Worm (Caenorhabditis elegans) whole organism, young adult: Measurements from ENCODE around the gene F58B3.6.

Experiments used
- B0035.1 ChIP-seq: sonication (generic microtip); optimal IDR thresholded peaks from 2 replicates; lab custom pipeline; 2016; ENCODE audit warnings: missing genetic modification characterization, mild to moderate bottlenecking, missing compliant biosample characterization, missing genotype, missing genetic modification reagents
- D2030.7 ChIP-seq: fragments of 200-800 bp; sonication (Bioruptor generic); IDR thresholded peaks from 2 replicates; pipeline ENCODE4 v1.3.6; 2022; ENCODE audit warnings: missing genetic modification reagents, missing genetic modification characterization, missing compliant biosample characterization
- F23B12.7 ChIP-seq: sonication (generic microtip); optimal IDR thresholded peaks from 2 replicates; lab custom pipeline; 2017; ENCODE audit warnings: missing genetic modification characterization, mild to moderate bottlenecking, missing compliant biosample characterization, antibody characterized with exemption, moderate library complexity; ENCODE audit not compliant: insufficient read depth
- F33H1.4 ChIP-seq: fragments of 200-800 bp; sonication (Bioruptor generic); IDR thresholded peaks from 2 replicates; pipeline ENCODE4 v1.3.6; 2022; ENCODE audit warnings: missing genetic modification reagents, missing genetic modification characterization, missing compliant biosample characterization
- F49E8.2 ChIP-seq: sonication (generic microtip); optimal IDR thresholded peaks from 3 replicates; lab custom pipeline; 2017; ENCODE audit warnings: missing genetic modification characterization, mild to moderate bottlenecking, missing compliant biosample characterization, antibody characterized with exemption, moderate library complexity; ENCODE audit not compliant: insufficient read depth
- F55B11.4 ChIP-seq: sonication (generic microtip); optimal IDR thresholded peaks from 2 replicates; lab custom pipeline; 2016; ENCODE audit warnings: missing compliant biosample characterization, missing genetic modification characterization, borderline replicate concordance; ENCODE audit not compliant: insufficient read depth
- K11D2.4 ChIP-seq: fragments of 200-800 bp; sonication (Bioruptor generic); IDR thresholded peaks from 2 replicates; pipeline ENCODE4 v1.3.6; 2022; ENCODE audit warnings: missing genetic modification reagents, missing genetic modification characterization, missing compliant biosample characterization
- K12H6.12 ChIP-seq: fragments of 200-800 bp; sonication (Bioruptor generic); optimal IDR thresholded peaks from 2 replicates; lab custom pipeline; 2018; ENCODE audit warnings: mild to moderate bottlenecking, missing genetic modification characterization, missing compliant biosample characterization
- Y53G8AR.9 ChIP-seq: fragments of 200-800 bp; sonication (Bioruptor generic); conservative IDR thresholded peaks from 2 replicates; pipeline ENCODE4 v1.3.6; 2022; ENCODE audit warnings: missing genetic modification reagents, missing genetic modification characterization, missing compliant biosample characterization
- ZK185.1 ChIP-seq: sonication (generic microtip); optimal IDR thresholded peaks from 2 replicates; lab custom pipeline; 2016; ENCODE audit warnings: mild to moderate bottlenecking, missing genetic modification characterization, missing compliant biosample characterization; ENCODE audit not compliant: poor library complexity, severe bottlenecking
- ama-1 ChIP-seq, 3 experiments: fragments of 150-350 bp in 1 of 3; sonication (generic microtip) in 2 of 3; optimal IDR thresholded peaks; 2 replicates each; lab custom pipeline; 2014 to 2018; ENCODE audit warnings: missing biosample characterization in 2 of 3, missing genetic modification characterization in 2 of 3, missing genetic modification reagents in 2 of 3
- attf-5 ChIP-seq: fragments of 200-800 bp; sonication (Bioruptor generic); optimal IDR thresholded peaks from 2 replicates; lab custom pipeline; 2018; ENCODE audit warnings: mild to moderate bottlenecking, missing genetic modification characterization, missing compliant biosample characterization
- bed-1 ChIP-seq: fragments of 200-800 bp; sonication (Bioruptor generic); IDR thresholded peaks from 2 replicates; pipeline ENCODE4 v1.3.6; 2022; ENCODE audit warnings: missing genetic modification reagents, missing genetic modification characterization, missing compliant biosample characterization
- cebp-1 ChIP-seq, 2 experiments: fragments of 200-800 bp in 1 of 2; sonication (Bioruptor generic) in 1 of 2; sonication (generic microtip) in 1 of 2; IDR thresholded peaks in 1 of 2; optimal IDR thresholded peaks in 1 of 2; 2 replicates each; pipeline versions ENCODE4 v1.3.6 to Lab custom; 2017 to 2022; ENCODE audit warnings: missing compliant biosample characterization in 2 of 2, missing genetic modification characterization in 2 of 2, mild to moderate bottlenecking in 1 of 2, missing genetic modification reagents in 1 of 2, moderate library complexity in 1 of 2
- ceh-27 ChIP-seq: fragments of 200-800 bp; sonication (Bioruptor generic); optimal IDR thresholded peaks from 2 replicates; lab custom pipeline; 2018; ENCODE audit warnings: mild to moderate bottlenecking, missing genetic modification characterization, moderate library complexity, missing compliant biosample characterization
- chd-7 ChIP-seq: sonication (generic microtip); optimal IDR thresholded peaks from 2 replicates; lab custom pipeline; 2016; ENCODE audit warnings: mild to moderate bottlenecking, missing genetic modification characterization, moderate library complexity, missing compliant biosample characterization
- dox-1 ChIP-seq: fragments of 200-800 bp; sonication (Bioruptor generic); IDR thresholded peaks from 2 replicates; pipeline ENCODE4 v1.3.6; 2022; ENCODE audit warnings: missing genetic modification reagents, missing genetic modification characterization, missing compliant biosample characterization
- efl-1 ChIP-seq: fragments of 150-350 bp; optimal IDR thresholded peaks from 2 replicates; lab custom pipeline; 2014; ENCODE audit warnings: missing biosample characterization, missing genetic modification reagents, missing genetic modification characterization
- gei-17 ChIP-seq: fragments of 200-800 bp; sonication (Bioruptor generic); optimal IDR thresholded peaks from 2 replicates; lab custom pipeline; 2018; ENCODE audit warnings: mild to moderate bottlenecking, missing genetic modification characterization, missing compliant biosample characterization
- hmg-1.2 ChIP-seq: fragments of 200-800 bp; sonication (Bioruptor generic); IDR thresholded peaks from 2 replicates; pipeline ENCODE4 v1.3.6; 2022; ENCODE audit warnings: missing genetic modification reagents, missing genetic modification characterization, missing compliant biosample characterization
- hmg-20 ChIP-seq: fragments of 200-800 bp; sonication (Bioruptor generic); IDR thresholded peaks from 2 replicates; pipeline ENCODE4 v1.3.6; 2022; ENCODE audit warnings: missing genetic modification reagents, missing genetic modification characterization, missing compliant biosample characterization
- let-607 ChIP-seq, 2 experiments: fragments of 200-800 bp in 1 of 2; sonication (Bioruptor generic) in 1 of 2; sonication (generic microtip) in 1 of 2; optimal IDR thresholded peaks; 2 replicates each; lab custom pipeline; 2016 to 2018; ENCODE audit warnings: mild to moderate bottlenecking in 2 of 2, missing compliant biosample characterization in 2 of 2, missing genetic modification characterization in 2 of 2, moderate library complexity in 2 of 2, missing genotype in 1 of 2
- lin-26 ChIP-seq: fragments of 200-800 bp; sonication (Bioruptor generic); IDR thresholded peaks from 2 replicates; pipeline ENCODE4 v1.3.6; 2022; ENCODE audit warnings: missing genetic modification reagents, missing genetic modification characterization, missing compliant biosample characterization
- lin-35 ChIP-seq, 3 experiments: fragments of 150-350 bp in 2 of 3; sonication (generic microtip) in 1 of 3; optimal IDR thresholded peaks; 2 replicates each; lab custom pipeline; 2014 to 2018; ENCODE audit warnings: missing biosample characterization in 3 of 3, missing genetic modification characterization in 3 of 3, missing genetic modification reagents in 3 of 3
- lin-40 ChIP-seq: sonication (generic microtip); optimal IDR thresholded peaks from 2 replicates; lab custom pipeline; 2016; ENCODE audit warnings: missing genetic modification characterization, mild to moderate bottlenecking, missing compliant biosample characterization, missing genotype, missing genetic modification reagents
- lin-54 ChIP-seq: fragments of 200-800 bp; sonication (Bioruptor generic); optimal IDR thresholded peaks from 2 replicates; lab custom pipeline; 2018; ENCODE audit warnings: mild to moderate bottlenecking, missing genetic modification characterization, missing compliant biosample characterization
- lsl-1 ChIP-seq: fragments of 200-800 bp; sonication (Bioruptor generic); optimal IDR thresholded peaks from 2 replicates; lab custom pipeline; 2018; ENCODE audit warnings: mild to moderate bottlenecking, missing genetic modification characterization, moderate library complexity, missing compliant biosample characterization
- madf-10 ChIP-seq: sonication (generic microtip); optimal IDR thresholded peaks from 2 replicates; lab custom pipeline; 2016; ENCODE audit warnings: mild to moderate bottlenecking, missing genetic modification characterization, missing compliant biosample characterization
- madf-3 ChIP-seq: fragments of 200-800 bp; sonication (Bioruptor generic); IDR thresholded peaks from 2 replicates; pipeline ENCODE4 v1.3.6; 2022; ENCODE audit warnings: missing genetic modification reagents, missing genetic modification characterization, missing compliant biosample characterization
- madf-6 ChIP-seq: fragments of 200-800 bp; sonication (Bioruptor generic); IDR thresholded peaks from 2 replicates; pipeline ENCODE4 v1.3.6; 2022; ENCODE audit warnings: missing genetic modification reagents, missing genetic modification characterization, missing compliant biosample characterization
- nfyb-1 ChIP-seq: fragments of 200-800 bp; sonication (Bioruptor generic); IDR thresholded peaks from 2 replicates; pipeline ENCODE4 v1.3.6; 2022; ENCODE audit warnings: missing genetic modification reagents, missing genetic modification characterization, missing compliant biosample characterization
- nhr-90 ChIP-seq: sonication (generic microtip); optimal IDR thresholded peaks from 2 replicates; lab custom pipeline; 2016; ENCODE audit warnings: missing genotype, mild to moderate bottlenecking, missing genetic modification characterization, missing compliant biosample characterization
- pbrm-1 ChIP-seq: fragments of 200-800 bp; sonication (Bioruptor generic); IDR thresholded peaks from 2 replicates; pipeline ENCODE4 v1.3.6; 2022; ENCODE audit warnings: missing genetic modification reagents, missing genetic modification characterization, missing compliant biosample characterization
- pha-4 ChIP-seq: fragments of 150-350 bp; sonication (generic microtip); optimal IDR thresholded peaks from 2 replicates; lab custom pipeline; 2014; ENCODE audit warnings: missing biosample characterization, missing genetic modification reagents, missing genetic modification characterization
- repo-1 ChIP-seq: sonication (generic microtip); optimal IDR thresholded peaks from 2 replicates; lab custom pipeline; 2017; ENCODE audit warnings: mild to moderate bottlenecking, missing genetic modification characterization, missing compliant biosample characterization
- rpc-1 ChIP-seq, 2 experiments: fragments of 150-350 bp in 1 of 2; sonication (generic microtip) in 1 of 2; optimal IDR thresholded peaks; 2 replicates each; lab custom pipeline; 2014 to 2018; ENCODE audit warnings: missing biosample characterization in 1 of 2, missing genetic modification characterization in 1 of 2, missing genetic modification reagents in 1 of 2, missing genotype in 1 of 2
- sea-2 ChIP-seq: fragments of 200-800 bp; sonication (Bioruptor generic); IDR thresholded peaks from 2 replicates; pipeline ENCODE4 v1.3.6; 2022; ENCODE audit warnings: missing genetic modification characterization, missing compliant biosample characterization
- snpc-1.3 ChIP-seq: sonication (generic microtip); optimal IDR thresholded peaks from 2 replicates; lab custom pipeline; 2017; ENCODE audit warnings: missing genetic modification characterization, mild to moderate bottlenecking, missing compliant biosample characterization, antibody characterized with exemption, moderate library complexity, missing genotype, missing genetic modification reagents; ENCODE audit not compliant: insufficient read depth
- snpc-3.4 ChIP-seq: sonication (generic microtip); optimal IDR thresholded peaks from 2 replicates; lab custom pipeline; 2017; ENCODE audit warnings: missing genetic modification characterization, mild to moderate bottlenecking, missing compliant biosample characterization, antibody characterized with exemption, moderate library complexity, missing genotype, missing genetic modification reagents
- snpc-4 ChIP-seq, 5 experiments: fragments of 150-350 bp in 1 of 5; sonication (generic microtip) in 4 of 5; optimal IDR thresholded peaks; 2 replicates each; lab custom pipeline; 2014 to 2018; ENCODE audit warnings: missing genetic modification characterization in 5 of 5, missing biosample characterization in 3 of 5, antibody characterized with exemption in 2 of 5, mild to moderate bottlenecking in 2 of 5, missing compliant biosample characterization in 2 of 5, missing genotype in 2 of 5, moderate library complexity in 2 of 5, missing genetic modification reagents in 1 of 5
- tbp1 ChIP-seq: fragments of 200-800 bp; sonication (Bioruptor generic); optimal IDR thresholded peaks from 2 replicates; lab custom pipeline; 2018; ENCODE audit warnings: mild to moderate bottlenecking, missing genetic modification characterization, missing compliant biosample characterization
- unc-130 ChIP-seq: sonication (generic microtip); optimal IDR thresholded peaks from 2 replicates; lab custom pipeline; 2016; ENCODE audit warnings: missing genetic modification reagents, missing genetic modification characterization, missing compliant biosample characterization
- xnd-1 ChIP-seq: sonication (generic microtip); optimal IDR thresholded peaks from 2 replicates; lab custom pipeline; 2016; ENCODE audit warnings: missing genotype, missing genetic modification reagents, missing genetic modification characterization, missing compliant biosample characterization

The F58B3.6 gene

ce11 chrIV:11601721-11602405, 34.6 kb upstream of the F58B3.6 start:
- TF ChIP-seq xnd-1 (tag; lab: Kevin White, UChicago) (peak; percentile 24), madf-10 (tag; lab: Kevin White, UChicago) (peak; percentile 11), repo-1 (peak; percentile 54), let-607 (tag; optimal IDR thresholded peaks at IDR 0.05; lab: Kevin White, UChicago) (no peak), tbp1 (GFP tag; lab: Kevin White, UChicago) (peak; percentile 60), F55B11.4 (no peak), F23B12.7 (tag; lab: Kevin White, UChicago) (peak; percentile 75), lin-26 (GFP tag; lab: Robert Waterston, UW) (no peak), ZK185.1 (tag; lab: Kevin White, UChicago) (peak; percentile 62), madf-6 (GFP tag; lab: Robert Waterston, UW) (peak; percentile 72), Y53G8AR.9 (peak; percentile 35; the same call in 1 of the 2 replicates), pha-4 (peak; percentile 19), sea-2 (GFP tag; lab: Robert Waterston, UW) (no peak), ceh-27 (GFP tag; lab: Kevin White, UChicago) (peak; percentile 32), snpc-4 (GFP tag; optimal IDR thresholded peaks at IDR 0.05; lab: Kevin White, UChicago) (no peak), snpc-4 (tag; optimal IDR thresholded peaks at IDR 0.05; lab: Kevin White, UChicago) (peak; percentile 25 to 57 (median 36)), F49E8.2 (tag; lab: Kevin White, UChicago) (peak; percentile 78), unc-130 (GFP tag; lab: Kevin White, UChicago) (peak; percentile 54), B0035.1 (tag; lab: Kevin White, UChicago) (peak; percentile 43), snpc-1.3 (tag; lab: Kevin White, UChicago) (peak; percentile 79), D2030.7 (GFP tag; lab: Robert Waterston, UW) (peak; percentile 72), lin-40 (peak; percentile 49), K12H6.12 (peak; percentile 15), hmg-1.2 (GFP tag; lab: Robert Waterston, UW) (peak; percentile 76), K11D2.4 (GFP tag; lab: Robert Waterston, UW) (0 out of 2 replicates have a peak, but pooled peaks have one; percentile 14), ama-1 (optimal IDR thresholded peaks at IDR 0.05; lab: Kevin White, UChicago) (no peak), ama-1 (GFP tag; optimal IDR thresholded peaks at IDR 0.05; lab: Kevin White, UChicago) (peak; percentile 47 to 51), cebp-1 (GFP tag; IDR thresholded peaks at IDR 0.05; lab: Robert Waterston, UW) (no peak), cebp-1 (tag; optimal IDR thresholded peaks at IDR 0.05; lab: Kevin White, UChicago) (peak; percentile 57), gei-17 (GFP tag; lab: Kevin White, UChicago) (no peak), lsl-1 (GFP tag; lab: Kevin White, UChicago) (peak; percentile 69), snpc-3.4 (tag; lab: Kevin White, UChicago) (peak; percentile 80), efl-1 (GFP tag; lab: Kevin White, UChicago) (no peak), chd-7 (tag; lab: Kevin White, UChicago) (peak; percentile 5), hmg-20 (GFP tag; lab: Robert Waterston, UW) (0 out of 2 replicates have a peak, but pooled peaks have one; percentile 32), pbrm-1 (GFP tag; lab: Robert Waterston, UW) (peak; percentile 43; the same call in 1 of the 2 replicates), rpc-1 (optimal IDR thresholded peaks at IDR 0.05; lab: Kevin White, UChicago) (peak; percentile 1), rpc-1 (tag; optimal IDR thresholded peaks at IDR 0.05; lab: Kevin White, UChicago) (peak; percentile 3), madf-3 (peak; percentile 74; the same call in 1 of the 2 replicates), nhr-90 (tag; lab: Kevin White, UChicago) (no peak), dox-1 (GFP tag; lab: Robert Waterston, UW) (peak; percentile 62; the same call in 1 of the 2 replicates), bed-1 (GFP tag; lab: Robert Waterston, UW) (no peak), attf-5 (GFP tag; lab: Kevin White, UChicago) (peak; percentile 30), nfyb-1 (GFP tag; lab: Robert Waterston, UW) (peak; percentile 60; the same call in 1 of the 2 replicates), lin-54 (GFP tag; lab: Kevin White, UChicago) (peak; percentile 36), F33H1.4 (GFP tag; lab: Robert Waterston, UW) (peak; percentile 94), lin-35 (GFP tag; optimal IDR thresholded peaks at IDR 0.05; lab: Kevin White, UChicago) (peak in 1 of 3 experiments; percentile 37)
